Worm (Caenorhabditis elegans) whole organism, L4 larva: ENCODE measurements around the gene R08C7.8.
A peak's percentile ranks its signal among the peaks of the same experiment; 100 is the strongest.

Experiments
- F26F4.8 ChIP-seq: fragments of 200-800 bp; sonication (Bioruptor generic); conservative IDR thresholded peaks from 2 replicates; pipeline ENCODE4 v1.3.6; 2022; ENCODE audit warnings: missing genetic modification characterization, missing compliant biosample characterization
- F49E8.2 ChIP-seq: sonication (generic microtip); optimal IDR thresholded peaks from 2 replicates; lab custom pipeline; 2016; ENCODE audit warnings: missing compliant biosample characterization, mild to moderate bottlenecking, missing genetic modification characterization, borderline replicate concordance
- R02D3.7 ChIP-seq: fragments of 150-350 bp; sonication (generic microtip); optimal IDR thresholded peaks from 3 replicates; lab custom pipeline; 2014; ENCODE audit warnings: missing biosample characterization, missing genetic modification characterization
- Y5F2A.4 ChIP-seq: fragments of 200-800 bp; sonication (Bioruptor generic); optimal IDR thresholded peaks from 2 replicates; lab custom pipeline; 2018; ENCODE audit warnings: mild to moderate bottlenecking, missing genetic modification characterization, missing compliant biosample characterization
- ZK546.5 ChIP-seq, 2 experiments: sonication (generic microtip); optimal IDR thresholded peaks; 2 replicates each; lab custom pipeline; 2017; ENCODE audit warnings: missing biosample characterization in 2 of 2, missing genetic modification characterization in 2 of 2
- aha-1 ChIP-seq: fragments of 150-350 bp; peaks from one replicate; lab custom pipeline; 2014; ENCODE audit warnings: missing biosample characterization, missing genetic modification characterization
- ama-1 ChIP-seq: fragments of 150-350 bp; optimal IDR thresholded peaks from 2 replicates; lab custom pipeline; 2014; ENCODE audit warnings: inconsistent platforms, mixed read lengths
- ceh-20 ChIP-seq: fragments of 200-800 bp; sonication (Bioruptor generic); IDR thresholded peaks from 2 replicates; pipeline ENCODE4 v1.3.6; 2022; ENCODE audit warnings: missing genetic modification reagents, missing genetic modification characterization, missing compliant biosample characterization
- ceh-28 ChIP-seq: fragments of 150-350 bp; optimal IDR thresholded peaks from 2 replicates; lab custom pipeline; 2014; ENCODE audit warnings: missing biosample characterization, missing genetic modification reagents, missing genetic modification characterization
- ceh-62 ChIP-seq: sonication (generic microtip); optimal IDR thresholded peaks from 2 replicates; lab custom pipeline; 2017; ENCODE audit warnings: missing biosample characterization, missing genetic modification characterization
- daf-12 ChIP-seq: fragments of 150-350 bp; optimal IDR thresholded peaks from 2 replicates; lab custom pipeline; 2014; ENCODE audit warnings: missing biosample characterization, missing genetic modification reagents, missing genetic modification characterization
- daf-16 ChIP-seq, 3 experiments: sonication (generic microtip); optimal IDR thresholded peaks; 2 replicates each; lab custom pipeline; 2016 to 2017; ENCODE audit warnings: missing genetic modification characterization in 3 of 3, missing genetic modification reagents in 3 of 3, mild to moderate bottlenecking in 2 of 3, missing compliant biosample characterization in 2 of 3, missing biosample characterization in 1 of 3, moderate library complexity in 1 of 3
- daf-8 ChIP-seq: fragments of 200-800 bp; sonication (Bioruptor generic); IDR thresholded peaks from 2 replicates; pipeline ENCODE4 v1.3.6; 2022; ENCODE audit warnings: missing genetic modification characterization, missing compliant biosample characterization
- egl-43 ChIP-seq: fragments of 200-800 bp; sonication (Bioruptor generic); IDR thresholded peaks from 2 replicates; pipeline ENCODE4 v1.3.6; 2022; ENCODE audit warnings: missing genetic modification reagents, missing genetic modification characterization, missing compliant biosample characterization
- fkh-10 ChIP-seq: fragments of 150-350 bp; optimal IDR thresholded peaks from 2 replicates; lab custom pipeline; 2014; ENCODE audit warnings: missing biosample characterization, missing genetic modification reagents, missing genetic modification characterization
- hlh-11 ChIP-seq: fragments of 200-800 bp; sonication (Bioruptor generic); optimal IDR thresholded peaks from 2 replicates; lab custom pipeline; 2018; ENCODE audit warnings: mild to moderate bottlenecking, missing genetic modification characterization, missing compliant biosample characterization
- hlh-30 ChIP-seq: sonication (generic microtip); optimal IDR thresholded peaks from 2 replicates; lab custom pipeline; 2017; ENCODE audit warnings: antibody characterized with exemption, mild to moderate bottlenecking, missing genetic modification characterization, missing compliant biosample characterization; ENCODE audit not compliant: insufficient read depth
- hmg-1.1 ChIP-seq: fragments of 200-800 bp; sonication (Bioruptor generic); IDR thresholded peaks from 2 replicates; pipeline ENCODE4 v1.3.6; 2022; ENCODE audit warnings: missing genetic modification reagents, missing genetic modification characterization, missing compliant biosample characterization
- lin-1 ChIP-seq: fragments of 200-800 bp; sonication (Bioruptor generic); IDR thresholded peaks from 2 replicates; pipeline ENCODE4 v1.3.6; 2022; ENCODE audit warnings: missing genetic modification reagents, missing genetic modification characterization, missing compliant biosample characterization
- lin-29 ChIP-seq: fragments of 200-800 bp; sonication (Bioruptor generic); IDR thresholded peaks from 2 replicates; pipeline ENCODE4 v1.3.6; 2022; ENCODE audit warnings: missing genetic modification reagents, missing genetic modification characterization, missing compliant biosample characterization
- lin-38 ChIP-seq: fragments of 200-800 bp; sonication (Bioruptor generic); IDR thresholded peaks from 2 replicates; pipeline ENCODE4 v1.3.6; 2022; ENCODE audit warnings: missing genetic modification reagents, missing genetic modification characterization, missing compliant biosample characterization
- lir-3 ChIP-seq: sonication (generic microtip); optimal IDR thresholded peaks from 2 replicates; lab custom pipeline; 2016; ENCODE audit warnings: mild to moderate bottlenecking, missing genetic modification characterization, missing compliant biosample characterization
- madf-9 ChIP-seq: fragments of 200-800 bp; sonication (Bioruptor generic); conservative IDR thresholded peaks from 2 replicates; pipeline ENCODE4 v1.3.6; 2022; ENCODE audit warnings: missing genetic modification reagents, missing genetic modification characterization, missing compliant biosample characterization
- mdl-1 ChIP-seq, 2 experiments: fragments of 150-350 bp in 1 of 2; sonication (generic microtip) in 1 of 2; optimal IDR thresholded peaks; 2 replicates each; lab custom pipeline; 2014 to 2017; ENCODE audit warnings: missing biosample characterization in 2 of 2, missing genetic modification characterization in 2 of 2
- mdt-29 ChIP-seq: fragments of 200-800 bp; sonication (Bioruptor generic); IDR thresholded peaks from 2 replicates; pipeline ENCODE4 v1.3.6; 2022; ENCODE audit warnings: missing genetic modification reagents, missing genetic modification characterization, missing compliant biosample characterization
- mep-1 ChIP-seq: fragments of 150-350 bp; sonication (generic microtip); optimal IDR thresholded peaks from 3 replicates; lab custom pipeline; 2014; ENCODE audit warnings: missing biosample characterization, missing genetic modification characterization
- mes-2 ChIP-seq: sonication (generic microtip); optimal IDR thresholded peaks from 2 replicates; lab custom pipeline; 2016; ENCODE audit warnings: missing genotype, mild to moderate bottlenecking, missing genetic modification characterization, missing compliant biosample characterization; ENCODE audit not compliant: poor library complexity, severe bottlenecking
- mxl-2 ChIP-seq: fragments of 200-800 bp; sonication (Bioruptor generic); conservative IDR thresholded peaks from 2 replicates; pipeline ENCODE4 v1.3.6; 2022; ENCODE audit warnings: missing genetic modification reagents, missing genetic modification characterization, missing compliant biosample characterization
- mxl-3 ChIP-seq: fragments of 200-800 bp; sonication (Bioruptor generic); optimal IDR thresholded peaks from 2 replicates; lab custom pipeline; 2018; ENCODE audit warnings: mild to moderate bottlenecking, missing genetic modification characterization, missing compliant biosample characterization
- nhr-102 ChIP-seq: sonication (generic microtip); optimal IDR thresholded peaks from 2 replicates; lab custom pipeline; 2016; ENCODE audit warnings: mild to moderate bottlenecking, missing genetic modification characterization, moderate library complexity, missing compliant biosample characterization
- nhr-11 ChIP-seq: fragments of 150-350 bp; optimal IDR thresholded peaks from 2 replicates; lab custom pipeline; 2014; ENCODE audit warnings: missing biosample characterization, missing genetic modification characterization
- nhr-41 ChIP-seq: fragments of 200-800 bp; sonication (Bioruptor generic); IDR thresholded peaks from 2 replicates; pipeline ENCODE4 v1.3.6; 2022; ENCODE audit warnings: missing genetic modification reagents, missing genetic modification characterization, missing compliant biosample characterization
- nhr-48 ChIP-seq: sonication (generic microtip); optimal IDR thresholded peaks from 2 replicates; lab custom pipeline; 2016; ENCODE audit warnings: mild to moderate bottlenecking, missing genetic modification characterization, missing compliant biosample characterization
- pha-4 ChIP-seq, 2 experiments: fragments of 150-350 bp in 1 of 2; fragments of 200-800 bp in 1 of 2; sonication (Bioruptor generic) in 1 of 2; IDR thresholded peaks in 1 of 2; optimal IDR thresholded peaks in 1 of 2; 2 replicates each; pipeline versions ENCODE4 v1.3.6 to Lab custom; 2014 to 2022; ENCODE audit warnings: missing genetic modification characterization in 2 of 2, missing genetic modification reagents in 2 of 2, missing biosample characterization in 1 of 2, missing compliant biosample characterization in 1 of 2
- php-3 ChIP-seq: fragments of 200-800 bp; sonication (Bioruptor generic); IDR thresholded peaks from 2 replicates; pipeline ENCODE4 v1.3.6; 2022; ENCODE audit warnings: missing genetic modification reagents, missing genetic modification characterization, missing compliant biosample characterization
- set-16 ChIP-seq: fragments of 200-800 bp; sonication (Bioruptor generic); IDR thresholded peaks from 2 replicates; pipeline ENCODE4 v1.3.6; 2022; ENCODE audit warnings: missing genetic modification reagents, missing genetic modification characterization, missing compliant biosample characterization
- snpc-4 ChIP-seq: fragments of 150-350 bp; optimal IDR thresholded peaks from 2 replicates; lab custom pipeline; 2014; ENCODE audit warnings: missing biosample characterization, missing genetic modification characterization
- spr-3 ChIP-seq: fragments of 200-800 bp; sonication (Bioruptor generic); optimal IDR thresholded peaks from 2 replicates; lab custom pipeline; 2018; ENCODE audit warnings: mild to moderate bottlenecking, missing genetic modification characterization, missing compliant biosample characterization
- tag-97 ChIP-seq: fragments of 200-800 bp; sonication (Bioruptor generic); IDR thresholded peaks from 2 replicates; pipeline ENCODE4 v1.3.6; 2022; ENCODE audit warnings: missing genetic modification characterization, missing compliant biosample characterization
- unc-130 ChIP-seq: sonication (generic microtip); optimal IDR thresholded peaks from 2 replicates; lab custom pipeline; 2016; ENCODE audit warnings: missing genetic modification reagents, missing genetic modification characterization, missing compliant biosample characterization
- unc-62 ChIP-seq, 3 experiments: fragments of 150-350 bp in 1 of 3; sonication (generic microtip); optimal IDR thresholded peaks in 2 of 3; peaks in 1 of 3; 1 replicate in 1 of 3; 2 replicates in 2 of 3; lab custom pipeline; 2014 to 2017; ENCODE audit warnings: missing biosample characterization in 3 of 3, missing genetic modification characterization in 3 of 3, missing genetic modification reagents in 3 of 3, missing genotype in 1 of 3
- zfp-2 ChIP-seq: sonication (generic microtip); optimal IDR thresholded peaks from 2 replicates; lab custom pipeline; 2016; ENCODE audit warnings: mild to moderate bottlenecking, missing genetic modification characterization, missing compliant biosample characterization
- zfp-3 ChIP-seq: fragments of 200-800 bp; sonication (Bioruptor generic); conservative IDR thresholded peaks from 2 replicates; pipeline ENCODE4 v1.3.6; 2022; ENCODE audit warnings: missing genetic modification reagents, missing genetic modification characterization, missing compliant biosample characterization
- ztf-7 ChIP-seq: fragments of 150-350 bp; optimal IDR thresholded peaks from 2 replicates; lab custom pipeline; 2014; ENCODE audit warnings: missing biosample characterization, missing genetic modification characterization

The R08C7.8 gene

ce11 chrIV:4398890-4399289 is 35.5 kb downstream of the R08C7.8 start:
- no peak for TF ChIP-seq ceh-20 (GFP tag; lab: Robert Waterston, UW)
- no peak for TF ChIP-seq zfp-2 (tag; lab: Kevin White, UChicago)
- TF ChIP-seq egl-43: no peak
- no peak for TF ChIP-seq R02D3.7 (tag; lab: Kevin White, UChicago)
- no peak for TF ChIP-seq unc-130 (GFP tag; lab: Kevin White, UChicago)
- TF ChIP-seq ceh-28: no peak
- no peak for TF ChIP-seq fkh-10 (GFP tag; lab: Kevin White, UChicago)
- TF ChIP-seq nhr-48 (tag; lab: Kevin White, UChicago): no peak
- TF ChIP-seq hlh-30 (tag; lab: Kevin White, UChicago): no peak
- no peak for TF ChIP-seq ceh-62
- TF ChIP-seq ztf-7 (tag; lab: Kevin White, UChicago): no peak
- no peak for TF ChIP-seq unc-62 (GFP tag; optimal IDR thresholded peaks at IDR 0.05 in 1 of 2; lab: Kevin White, UChicago)
- TF ChIP-seq unc-62 (tag; optimal IDR thresholded peaks at IDR 0.05; lab: Kevin White, UChicago): no peak
- TF ChIP-seq zfp-3: no peak
- no peak for TF ChIP-seq daf-8 (GFP tag; lab: Robert Waterston, UW)
- no peak for TF ChIP-seq F26F4.8 (GFP tag; lab: Robert Waterston, UW)
- TF ChIP-seq ama-1 (lab: Kevin White, UChicago): no peak
- TF ChIP-seq Y5F2A.4 (GFP tag; lab: Kevin White, UChicago): no peak
- no peak for TF ChIP-seq nhr-11 (tag; lab: Kevin White, UChicago)
- TF ChIP-seq daf-12 (tag; lab: Kevin White, UChicago): no peak
- no peak for TF ChIP-seq lin-29
- TF ChIP-seq, all 104 proteins: peak for 0

ce11 chrIV:4398420-4398819 is 35.9 kb downstream of the R08C7.8 start:
- TF ChIP-seq mep-1 (tag; lab: Kevin White, UChicago) (peak; percentile 39), nhr-41 (GFP tag; lab: Robert Waterston, UW) (no peak), F26F4.8 (GFP tag; lab: Robert Waterston, UW) (no peak), madf-9 (GFP tag; lab: Robert Waterston, UW) (no peak), zfp-3 (no peak), ama-1 (lab: Kevin White, UChicago) (no peak), lin-38 (GFP tag; lab: Robert Waterston, UW) (peak; percentile 22; the same call in 1 of the 2 replicates), lin-1 (GFP tag; lab: Robert Waterston, UW) (peak; percentile 16; the same call in 1 of the 2 replicates), aha-1 (peak; percentile 47), hmg-1.1 (GFP tag; lab: Robert Waterston, UW) (peak; percentile 46), hlh-11 (tag; lab: Kevin White, UChicago) (peak; percentile 59), F49E8.2 (tag; lab: Kevin White, UChicago) (no peak), mdl-1 (tag; optimal IDR thresholded peaks at IDR 0.05; lab: Kevin White, UChicago) (peak in 1 of 2 experiments; percentile 52), egl-43 (peak; percentile 37; the same call in 1 of the 2 replicates), set-16 (GFP tag; lab: Robert Waterston, UW) (peak; percentile 64), ZK546.5 (tag; optimal IDR thresholded peaks at IDR 0.05; lab: Kevin White, UChicago) (no peak), mxl-2 (no peak), lir-3 (no peak), spr-3 (GFP tag; lab: Kevin White, UChicago) (no peak), pha-4 (GFP tag; IDR thresholded peaks at IDR 0.05; lab: Robert Waterston, UW) (0 out of 2 replicates have a peak, but pooled peaks have one; percentile 14), pha-4 (tag; optimal IDR thresholded peaks at IDR 0.05; lab: Kevin White, UChicago) (no peak), nhr-102 (tag; lab: Kevin White, UChicago) (no peak), hlh-30 (tag; lab: Kevin White, UChicago) (peak; percentile 2), mdt-29 (GFP tag; lab: Robert Waterston, UW) (no peak), tag-97 (GFP tag; lab: Robert Waterston, UW) (no peak), unc-130 (GFP tag; lab: Kevin White, UChicago) (no peak), mes-2 (tag; lab: Kevin White, UChicago) (peak; percentile 2), daf-16 (GFP tag; optimal IDR thresholded peaks at IDR 0.05; lab: Kevin White, UChicago) (no peak), daf-16 (tag; optimal IDR thresholded peaks at IDR 0.05; lab: Kevin White, UChicago) (no peak), snpc-4 (tag; lab: Kevin White, UChicago) (no peak), unc-62 (GFP tag; optimal IDR thresholded peaks at IDR 0.05 in 1 of 2; lab: Kevin White, UChicago) (no peak), unc-62 (tag; optimal IDR thresholded peaks at IDR 0.05; lab: Kevin White, UChicago) (no peak), mxl-3 (GFP tag; lab: Kevin White, UChicago) (peak; percentile 68), php-3 (GFP tag; lab: Robert Waterston, UW) (no peak)
- TF ChIP-seq, all 104 proteins: peak for 13
